Worm (Caenorhabditis elegans) whole organism, young adult: ENCODE measurements around the gene F38B6.7.

Experiments used
- C06A6.2 ChIP-seq: fragments of 200-800 bp; sonication (Bioruptor generic); conservative IDR thresholded peaks from 2 replicates; pipeline ENCODE4 v1.3.6; 2022; ENCODE audit warnings: missing genetic modification characterization, missing compliant biosample characterization
- C17E4.6 ChIP-seq: fragments of 200-800 bp; sonication (Bioruptor generic); IDR thresholded peaks from 2 replicates; pipeline ENCODE4 v1.3.6; 2022; ENCODE audit warnings: missing genetic modification reagents, missing genetic modification characterization, missing compliant biosample characterization
- D2030.7 ChIP-seq: fragments of 200-800 bp; sonication (Bioruptor generic); IDR thresholded peaks from 2 replicates; pipeline ENCODE4 v1.3.6; 2022; ENCODE audit warnings: missing genetic modification reagents, missing genetic modification characterization, missing compliant biosample characterization
- F22D6.2 ChIP-seq: sonication (generic microtip); optimal IDR thresholded peaks from 2 replicates; lab custom pipeline; 2016; ENCODE audit warnings: mild to moderate bottlenecking, missing genetic modification characterization, missing compliant biosample characterization
- F23B12.7 ChIP-seq: sonication (generic microtip); optimal IDR thresholded peaks from 2 replicates; lab custom pipeline; 2017; ENCODE audit warnings: missing genetic modification characterization, mild to moderate bottlenecking, missing compliant biosample characterization, antibody characterized with exemption, moderate library complexity; ENCODE audit not compliant: insufficient read depth
- F57A8.1 ChIP-seq: fragments of 200-800 bp; sonication (Bioruptor generic); optimal IDR thresholded peaks from 2 replicates; lab custom pipeline; 2018; ENCODE audit warnings: mild to moderate bottlenecking, missing genetic modification characterization, moderate library complexity, missing compliant biosample characterization
- K11D2.4 ChIP-seq: fragments of 200-800 bp; sonication (Bioruptor generic); IDR thresholded peaks from 2 replicates; pipeline ENCODE4 v1.3.6; 2022; ENCODE audit warnings: missing genetic modification reagents, missing genetic modification characterization, missing compliant biosample characterization
- K12H6.12 ChIP-seq: fragments of 200-800 bp; sonication (Bioruptor generic); optimal IDR thresholded peaks from 2 replicates; lab custom pipeline; 2018; ENCODE audit warnings: mild to moderate bottlenecking, missing genetic modification characterization, missing compliant biosample characterization
- Y53F4B.3 ChIP-seq: fragments of 200-800 bp; sonication (Bioruptor generic); IDR thresholded peaks from 2 replicates; pipeline ENCODE4 v1.3.6; 2022; ENCODE audit warnings: missing genetic modification reagents, missing genetic modification characterization, missing compliant biosample characterization
- Y67H2A.10 ChIP-seq: fragments of 200-800 bp; sonication (Bioruptor generic); conservative IDR thresholded peaks from 2 replicates; pipeline ENCODE4 v1.3.6; 2022; ENCODE audit warnings: missing genetic modification reagents, missing genetic modification characterization, missing compliant biosample characterization
- Y79H2A.3 ChIP-seq: fragments of 200-800 bp; sonication (Bioruptor generic); conservative IDR thresholded peaks from 2 replicates; pipeline ENCODE4 v1.3.6; 2022; ENCODE audit warnings: missing genetic modification reagents, missing genetic modification characterization, missing compliant biosample characterization
- Y95B8A.8 ChIP-seq: fragments of 200-800 bp; sonication (Bioruptor generic); IDR thresholded peaks from 2 replicates; pipeline ENCODE4 v1.3.6; 2022; ENCODE audit warnings: missing genetic modification reagents, missing genetic modification characterization, missing compliant biosample characterization
- ama-1 ChIP-seq, 3 experiments: fragments of 150-350 bp in 1 of 3; sonication (generic microtip) in 2 of 3; optimal IDR thresholded peaks; 2 replicates each; lab custom pipeline; 2014 to 2018; ENCODE audit warnings: missing biosample characterization in 2 of 3, missing genetic modification characterization in 2 of 3, missing genetic modification reagents in 2 of 3
- bed-2 ChIP-seq: fragments of 200-800 bp; sonication (Bioruptor generic); IDR thresholded peaks from 2 replicates; pipeline ENCODE4 v1.3.6; 2022; ENCODE audit warnings: missing genetic modification reagents, missing genetic modification characterization, missing compliant biosample characterization
- cebp-1 ChIP-seq, 2 experiments: fragments of 200-800 bp in 1 of 2; sonication (Bioruptor generic) in 1 of 2; sonication (generic microtip) in 1 of 2; IDR thresholded peaks in 1 of 2; optimal IDR thresholded peaks in 1 of 2; 2 replicates each; pipeline versions ENCODE4 v1.3.6 to Lab custom; 2017 to 2022; ENCODE audit warnings: missing compliant biosample characterization in 2 of 2, missing genetic modification characterization in 2 of 2, mild to moderate bottlenecking in 1 of 2, missing genetic modification reagents in 1 of 2, moderate library complexity in 1 of 2
- ceh-79 ChIP-seq: sonication (generic microtip); optimal IDR thresholded peaks from 2 replicates; lab custom pipeline; 2017; ENCODE audit warnings: mild to moderate bottlenecking, missing genetic modification characterization, missing compliant biosample characterization
- chd-7 ChIP-seq: sonication (generic microtip); optimal IDR thresholded peaks from 2 replicates; lab custom pipeline; 2016; ENCODE audit warnings: mild to moderate bottlenecking, missing genetic modification characterization, moderate library complexity, missing compliant biosample characterization
- efl-1 ChIP-seq: fragments of 150-350 bp; optimal IDR thresholded peaks from 2 replicates; lab custom pipeline; 2014; ENCODE audit warnings: missing biosample characterization, missing genetic modification reagents, missing genetic modification characterization
- egl-44 ChIP-seq: fragments of 200-800 bp; sonication (Bioruptor generic); IDR thresholded peaks from 2 replicates; pipeline ENCODE4 v1.3.6; 2022; ENCODE audit warnings: missing genetic modification reagents, missing genetic modification characterization, missing compliant biosample characterization
- ets-4 ChIP-seq: fragments of 200-800 bp; sonication (Bioruptor generic); optimal IDR thresholded peaks from 2 replicates; lab custom pipeline; 2018; ENCODE audit warnings: mild to moderate bottlenecking, missing genetic modification characterization, missing compliant biosample characterization
- hlh-26 ChIP-seq: fragments of 200-800 bp; sonication (Bioruptor generic); conservative IDR thresholded peaks from 2 replicates; pipeline ENCODE4 v1.3.6; 2022; ENCODE audit warnings: missing genetic modification reagents, missing genetic modification characterization, missing compliant biosample characterization
- hmg-20 ChIP-seq: fragments of 200-800 bp; sonication (Bioruptor generic); IDR thresholded peaks from 2 replicates; pipeline ENCODE4 v1.3.6; 2022; ENCODE audit warnings: missing genetic modification reagents, missing genetic modification characterization, missing compliant biosample characterization
- lin-26 ChIP-seq: fragments of 200-800 bp; sonication (Bioruptor generic); IDR thresholded peaks from 2 replicates; pipeline ENCODE4 v1.3.6; 2022; ENCODE audit warnings: missing genetic modification reagents, missing genetic modification characterization, missing compliant biosample characterization
- lin-54 ChIP-seq: fragments of 200-800 bp; sonication (Bioruptor generic); optimal IDR thresholded peaks from 2 replicates; lab custom pipeline; 2018; ENCODE audit warnings: mild to moderate bottlenecking, missing genetic modification characterization, missing compliant biosample characterization
- madf-10 ChIP-seq: sonication (generic microtip); optimal IDR thresholded peaks from 2 replicates; lab custom pipeline; 2016; ENCODE audit warnings: mild to moderate bottlenecking, missing genetic modification characterization, missing compliant biosample characterization
- mel-28 ChIP-seq: sonication (generic microtip); optimal IDR thresholded peaks from 2 replicates; lab custom pipeline; 2016; ENCODE audit warnings: borderline replicate concordance, mild to moderate bottlenecking, missing genetic modification characterization, missing compliant biosample characterization
- mxl-1 ChIP-seq: sonication (generic microtip); optimal IDR thresholded peaks from 2 replicates; lab custom pipeline; 2016; ENCODE audit warnings: missing genetic modification characterization, missing compliant biosample characterization
- nhr-80 ChIP-seq: sonication (generic microtip); optimal IDR thresholded peaks from 2 replicates; lab custom pipeline; 2016; ENCODE audit warnings: missing genetic modification characterization, missing compliant biosample characterization
- pbrm-1 ChIP-seq: fragments of 200-800 bp; sonication (Bioruptor generic); IDR thresholded peaks from 2 replicates; pipeline ENCODE4 v1.3.6; 2022; ENCODE audit warnings: missing genetic modification reagents, missing genetic modification characterization, missing compliant biosample characterization
- rpc-1 ChIP-seq, 2 experiments: fragments of 150-350 bp in 1 of 2; sonication (generic microtip) in 1 of 2; optimal IDR thresholded peaks; 2 replicates each; lab custom pipeline; 2014 to 2018; ENCODE audit warnings: missing biosample characterization in 1 of 2, missing genetic modification characterization in 1 of 2, missing genetic modification reagents in 1 of 2, missing genotype in 1 of 2
- sea-2 ChIP-seq: fragments of 200-800 bp; sonication (Bioruptor generic); IDR thresholded peaks from 2 replicates; pipeline ENCODE4 v1.3.6; 2022; ENCODE audit warnings: missing genetic modification characterization, missing compliant biosample characterization
- snpc-3.4 ChIP-seq: sonication (generic microtip); optimal IDR thresholded peaks from 2 replicates; lab custom pipeline; 2017; ENCODE audit warnings: missing genetic modification characterization, mild to moderate bottlenecking, missing compliant biosample characterization, antibody characterized with exemption, moderate library complexity, missing genotype, missing genetic modification reagents
- unc-130 ChIP-seq: sonication (generic microtip); optimal IDR thresholded peaks from 2 replicates; lab custom pipeline; 2016; ENCODE audit warnings: missing genetic modification reagents, missing genetic modification characterization, missing compliant biosample characterization
- ztf-26 ChIP-seq: sonication (generic microtip); optimal IDR thresholded peaks from 2 replicates; lab custom pipeline; 2017; ENCODE audit warnings: missing genetic modification characterization, missing compliant biosample characterization
- ztf-28 ChIP-seq: fragments of 200-800 bp; sonication (Bioruptor generic); IDR thresholded peaks from 2 replicates; pipeline ENCODE4 v1.3.6; 2022; ENCODE audit warnings: missing genetic modification reagents, missing genetic modification characterization, missing compliant biosample characterization
- ztf-3 ChIP-seq: fragments of 200-800 bp; sonication (Bioruptor generic); optimal IDR thresholded peaks from 2 replicates; lab custom pipeline; 2018; ENCODE audit warnings: mild to moderate bottlenecking, missing genetic modification characterization, missing compliant biosample characterization
- ztf-6 ChIP-seq: fragments of 200-800 bp; sonication (Bioruptor generic); IDR thresholded peaks from 2 replicates; pipeline ENCODE4 v1.3.6; 2022; ENCODE audit warnings: missing genetic modification reagents, missing genetic modification characterization, missing compliant biosample characterization

Gene F38B6.7

DNA sequence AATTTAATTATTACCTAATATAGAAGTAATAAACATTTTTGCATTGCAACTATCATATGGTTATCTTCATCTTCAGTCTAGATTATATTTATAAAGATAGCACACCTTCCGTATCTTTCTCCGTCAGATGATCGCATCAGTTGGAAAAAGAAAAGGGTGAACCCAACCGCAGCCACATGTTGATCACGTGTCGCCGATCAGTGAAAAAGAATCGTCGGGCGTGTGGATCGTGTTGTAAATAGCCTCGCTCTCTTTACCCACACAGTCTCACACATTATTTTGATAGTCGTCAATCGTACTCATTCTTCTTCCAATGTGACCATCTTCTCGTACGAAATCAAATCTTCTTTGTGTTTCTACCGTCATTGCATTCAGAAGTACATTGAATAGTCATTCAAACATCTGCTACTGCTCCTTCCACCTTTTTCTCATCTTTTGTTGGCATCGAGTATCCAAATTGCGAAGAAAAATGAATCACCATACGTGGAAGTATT lies 45.7 kb upstream of the F38B6.7 start (continued):
- TF ChIP-seq Y53F4B.3 (GFP tag; lab: Robert Waterston, UW) (no peak), unc-130 (GFP tag; lab: Kevin White, UChicago) (no peak), madf-10 (peak; percentile 74), nhr-80 (tag; lab: Kevin White, UChicago) (peak; percentile 81), F23B12.7 (tag; lab: Kevin White, UChicago) (peak; percentile 4), sea-2 (GFP tag; lab: Robert Waterston, UW) (no peak), ztf-6 (GFP tag; lab: Robert Waterston, UW) (no peak), K12H6.12 (peak; percentile 71), C17E4.6 (GFP tag; lab: Robert Waterston, UW) (peak; percentile 79), K11D2.4 (peak; percentile 89), F57A8.1 (GFP tag; lab: Kevin White, UChicago) (no peak), C06A6.2 (GFP tag; lab: Robert Waterston, UW) (peak; percentile 88), chd-7 (tag; lab: Kevin White, UChicago) (peak; percentile 95), D2030.7 (GFP tag; lab: Robert Waterston, UW) (no peak), rpc-1 (optimal IDR thresholded peaks at IDR 0.05; lab: Kevin White, UChicago) (no peak), rpc-1 (tag; optimal IDR thresholded peaks at IDR 0.05; lab: Kevin White, UChicago) (no peak), Y67H2A.10 (GFP tag; lab: Robert Waterston, UW) (no peak), hlh-26 (GFP tag; lab: Robert Waterston, UW) (no peak), ztf-26 (peak; percentile 97), bed-2 (no peak), cebp-1 (GFP tag; IDR thresholded peaks at IDR 0.05; lab: Robert Waterston, UW) (peak; percentile 79; the same call in 1 of the 2 replicates), cebp-1 (tag; optimal IDR thresholded peaks at IDR 0.05; lab: Kevin White, UChicago) (peak; percentile 93), snpc-3.4 (tag; lab: Kevin White, UChicago) (no peak), pbrm-1 (GFP tag; lab: Robert Waterston, UW) (peak; percentile 82; the same call in 1 of the 2 replicates), ztf-3 (GFP tag; lab: Kevin White, UChicago) (peak; percentile 48), ceh-79 (tag; lab: Kevin White, UChicago) (no peak), Y79H2A.3 (GFP tag; lab: Robert Waterston, UW) (peak; percentile 74; the same call in 1 of the 2 replicates), ets-4 (no peak), F22D6.2 (tag; lab: Kevin White, UChicago) (peak; percentile 95), mxl-1 (tag; lab: Kevin White, UChicago) (no peak), egl-44 (GFP tag; lab: Robert Waterston, UW) (peak; percentile 89), mel-28 (tag; lab: Kevin White, UChicago) (peak; percentile 63)

DNA sequence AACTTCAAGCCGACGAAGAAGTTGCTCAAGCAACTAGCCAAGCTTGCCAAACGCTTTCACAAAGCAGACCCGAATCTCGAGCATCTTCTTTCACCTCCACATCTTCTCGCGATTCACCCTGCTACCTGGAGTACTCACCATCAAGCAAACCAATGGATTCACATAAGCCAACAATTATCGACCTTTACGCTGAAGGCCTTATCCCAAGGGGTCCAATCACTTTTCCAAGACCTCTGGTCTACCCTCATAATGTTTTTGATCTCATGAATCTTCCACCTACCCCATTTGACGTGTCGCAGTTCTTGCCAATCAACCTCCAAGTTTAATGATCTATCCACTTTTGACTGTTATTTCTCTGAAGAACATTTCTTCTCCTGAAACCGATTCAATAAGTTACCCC lies 45.2 kb upstream of the F38B6.7 start:
- TF ChIP-seq efl-1 (no peak), ztf-28 (no peak), ama-1 (optimal IDR thresholded peaks at IDR 0.05; lab: Kevin White, UChicago) (peak; percentile 17), ama-1 (GFP tag; optimal IDR thresholded peaks at IDR 0.05; lab: Kevin White, UChicago) (no peak), lin-26 (GFP tag; lab: Robert Waterston, UW) (no peak), lin-54 (GFP tag; lab: Kevin White, UChicago) (no peak), Y95B8A.8 (GFP tag; lab: Robert Waterston, UW) (0 out of 2 replicates have a peak, but pooled peaks have one; percentile 6), hmg-20 (0 out of 2 replicates have a peak, but pooled peaks have one; percentile 18)
